Worm (Caenorhabditis elegans): ENCODE data around the gene F32D8.15.

F32D8.15 gene

DNA sequence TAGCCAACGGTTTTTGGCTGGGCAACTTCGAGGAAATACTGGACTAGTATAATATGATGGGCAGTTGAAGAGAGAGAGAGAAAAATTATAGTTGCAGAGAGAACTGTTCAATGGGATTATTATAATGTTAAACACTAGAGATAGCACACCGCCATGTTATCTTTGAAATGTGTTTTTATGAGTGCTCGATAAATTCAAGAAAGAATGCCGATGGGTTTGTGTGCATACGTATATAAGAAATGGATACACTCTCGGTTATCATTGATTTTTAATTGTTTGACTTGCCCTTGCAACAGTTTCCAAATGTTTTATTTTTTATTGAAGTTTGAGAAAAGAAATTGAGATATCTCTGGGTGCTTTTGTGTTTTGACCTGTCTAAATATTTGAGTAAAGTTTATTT is 32.8 kb downstream of the F32D8.15 start, which contains the start of gene F17C11.12 (continued):
- TF ChIP-seq hlh-30 (tag; optimal IDR thresholded peaks at IDR 0.05; ENCODE audit: insufficient read depth) (no peak), F44E2.7 (GFP tag; IDR thresholded peaks at IDR 0.05) (no peak), nhr-28 (tag; optimal IDR thresholded peaks at IDR 0.05) (peak; percentile 84), lin-13 (GFP tag; optimal IDR thresholded peaks at IDR 0.05) (no peak), dpl-1 (GFP tag; optimal IDR thresholded peaks at IDR 0.05) (no peak), F49E8.2 (tag; optimal IDR thresholded peaks at IDR 0.05; ENCODE audit: borderline replicate concordance) (no peak), mdl-1 (tag; optimal IDR thresholded peaks at IDR 0.05) (no peak), madf-9 (GFP tag; conservative IDR thresholded peaks at IDR 0.05) (no peak), zag-1 (tag; optimal IDR thresholded peaks at IDR 0.05) (no peak), daf-16 (GFP tag; optimal IDR thresholded peaks at IDR 0.05) (no peak), daf-16 (tag; optimal IDR thresholded peaks at IDR 0.05) (peak; percentile 52), unc-62 (GFP tag; optimal IDR thresholded peaks at IDR 0.05 in 1 of 2) (no peak), unc-62 (tag; optimal IDR thresholded peaks at IDR 0.05) (no peak), mxl-3 (GFP tag; optimal IDR thresholded peaks at IDR 0.05) (no peak), ceh-62 (tag; optimal IDR thresholded peaks at IDR 0.05) (no peak), lin-15B (tag; optimal IDR thresholded peaks at IDR 0.05) (no peak), nhr-41 (GFP tag; IDR thresholded peaks at IDR 0.05) (no peak)

DNA sequence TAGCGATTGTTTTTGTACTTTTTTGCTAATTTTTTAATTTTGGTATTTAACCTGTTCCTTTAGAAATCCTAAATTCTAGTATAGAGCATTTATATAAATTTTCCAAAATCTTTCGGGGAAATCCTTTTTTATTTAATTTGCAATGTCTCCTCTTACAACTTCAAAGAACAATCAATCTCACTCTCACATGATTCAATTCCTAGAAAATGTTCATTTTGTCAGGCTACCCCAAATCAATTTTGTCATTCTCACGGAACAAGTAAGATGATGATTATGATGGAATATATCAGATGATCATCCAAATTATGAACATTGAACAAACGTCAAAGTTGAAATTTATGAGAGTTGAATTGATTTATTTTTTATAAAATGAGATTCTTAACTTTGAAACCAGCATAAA is 33.4 kb downstream of the F32D8.15 start:
- TF ChIP-seq daf-8 (GFP tag; IDR thresholded peaks at IDR 0.05), result no peak
- no peak for TF ChIP-seq lin-1 (GFP tag; IDR thresholded peaks at IDR 0.05)
- no peak for TF ChIP-seq zfp-3 (GFP tag; conservative IDR thresholded peaks at IDR 0.05)
- peak in 1 of 2 experiments; percentile 43 for TF ChIP-seq hif-1 (tag; optimal IDR thresholded peaks at IDR 0.05)
- peak; percentile 31; the same call in 1 of the 2 replicates for TF ChIP-seq mdt-29 (GFP tag; IDR thresholded peaks at IDR 0.05)
- no peak for TF ChIP-seq ceh-62 (tag; optimal IDR thresholded peaks at IDR 0.05)
- no peak for TF ChIP-seq ZK546.5 (tag; optimal IDR thresholded peaks at IDR 0.05)
- TF ChIP-seq Y75B8A.6 (GFP tag; IDR thresholded peaks at IDR 0.05), result no peak
- no peak for TF ChIP-seq php-3 (GFP tag; IDR thresholded peaks at IDR 0.05)
- no peak for TF ChIP-seq set-16 (GFP tag; IDR thresholded peaks at IDR 0.05)
- TF ChIP-seq nhr-42 (GFP tag; IDR thresholded peaks at IDR 0.05), result 0 out of 2 replicates have a peak, but pooled peaks have one; percentile 16
- no peak for TF ChIP-seq D1046.2 (GFP tag; IDR thresholded peaks at IDR 0.05)
- TF ChIP-seq ztf-11 (tag; optimal IDR thresholded peaks at IDR 0.05), result no peak
- no peak for TF ChIP-seq zip-11 (GFP tag; IDR thresholded peaks at IDR 0.05)
- TF ChIP-seq spr-1 (tag; optimal IDR thresholded peaks at IDR 0.05), result no peak
- no peak for TF ChIP-seq nhr-77 (tag; optimal IDR thresholded peaks at IDR 0.05)
- TF ChIP-seq nhr-48 (tag; optimal IDR thresholded peaks at IDR 0.05), result no peak
- no peak for TF ChIP-seq F10B5.3 (tag; optimal IDR thresholded peaks at IDR 0.05)
- TF ChIP-seq zfp-2 (tag; optimal IDR thresholded peaks at IDR 0.05), result no peak
- TF ChIP-seq attf-4 (tag; optimal IDR thresholded peaks at IDR 0.05), result no peak
- no peak for TF ChIP-seq mxl-3 (GFP tag; optimal IDR thresholded peaks at IDR 0.05)
- TF ChIP-seq nhr-102 (tag; optimal IDR thresholded peaks at IDR 0.05), result no peak
- no peak for TF ChIP-seq Y48G9A.11 (GFP tag; IDR thresholded peaks at IDR 0.05)
- no peak; the same call in 1 of the 2 replicates for TF ChIP-seq saeg-2 (GFP tag; IDR thresholded peaks at IDR 0.05)
- TF ChIP-seq nhr-6 (tag; optimal IDR thresholded peaks at IDR 0.05), result no peak
- TF ChIP-seq mxl-2 (GFP tag; conservative IDR thresholded peaks at IDR 0.05), result no peak
- TF ChIP-seq ama-1 (optimal IDR thresholded peaks at IDR 0.05), result no peak
- TF ChIP-seq aly-2 (tag; optimal IDR thresholded peaks at IDR 0.05), result no peak
- TF ChIP-seq unc-39 (tag; optimal IDR thresholded peaks at IDR 0.05), result no peak
- no peak for TF ChIP-seq F26F4.8 (GFP tag; conservative IDR thresholded peaks at IDR 0.05)
- peak; percentile 23; the same call in 1 of the 2 replicates for TF ChIP-seq ceh-20 (GFP tag; IDR thresholded peaks at IDR 0.05)
- no peak for TF ChIP-seq jun-1 (tag; optimal IDR thresholded peaks at IDR 0.05)
- no peak for TF ChIP-seq ceh-44 (GFP tag; IDR thresholded peaks at IDR 0.05)
- no peak for TF ChIP-seq ceh-32 (tag; optimal IDR thresholded peaks at IDR 0.05; ENCODE audit: poor library complexity)
- no peak for TF ChIP-seq ctbp-1 (GFP tag; IDR thresholded peaks at IDR 0.05)
- no peak for TF ChIP-seq zag-1 (tag; optimal IDR thresholded peaks at IDR 0.05)
- no peak for TF ChIP-seq nhr-25 (tag; optimal IDR thresholded peaks at IDR 0.05; ENCODE audit: borderline replicate concordance, insufficient read depth)
- TF ChIP-seq pqm-1 (tag; optimal IDR thresholded peaks at IDR 0.05), result no peak
